Worm (Caenorhabditis elegans): ENCODE measurements around the gene sqt-2.

DNA sequence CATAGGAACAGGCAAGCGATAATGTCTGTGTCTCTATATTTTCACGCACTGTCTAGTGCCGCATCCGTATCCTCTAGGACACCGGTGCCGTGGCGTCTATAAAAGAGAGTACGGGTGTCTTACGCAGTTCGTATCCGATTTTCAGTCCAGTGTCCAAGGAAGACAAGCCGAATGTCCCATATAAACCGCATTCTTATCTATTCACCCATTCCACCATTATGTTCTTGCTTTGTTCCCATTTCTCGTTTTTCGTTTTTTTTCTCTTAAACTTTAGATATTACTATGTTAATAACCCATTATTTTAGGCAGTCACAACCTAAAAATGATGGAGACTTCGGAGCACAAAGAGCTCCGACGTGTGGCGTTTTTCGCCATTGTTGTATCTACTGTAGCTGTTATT, at the start of gene sqt-2:
- TF ChIP-seq W03F9.2 (tag; optimal IDR thresholded peaks at IDR 0.05) = no peak
- no peak for TF ChIP-seq him-1 (tag; optimal IDR thresholded peaks at IDR 0.05)
- TF ChIP-seq dao-5 (tag; optimal IDR thresholded peaks at IDR 0.05) = no peak

Data from whole organism, L4/young adult.